Worm (Caenorhabditis elegans): ENCODE data around the gene Y67D2.5.
A peak's percentile ranks its signal among the peaks of the same experiment; 100 is the strongest.

The Y67D2.5 gene

DNA sequence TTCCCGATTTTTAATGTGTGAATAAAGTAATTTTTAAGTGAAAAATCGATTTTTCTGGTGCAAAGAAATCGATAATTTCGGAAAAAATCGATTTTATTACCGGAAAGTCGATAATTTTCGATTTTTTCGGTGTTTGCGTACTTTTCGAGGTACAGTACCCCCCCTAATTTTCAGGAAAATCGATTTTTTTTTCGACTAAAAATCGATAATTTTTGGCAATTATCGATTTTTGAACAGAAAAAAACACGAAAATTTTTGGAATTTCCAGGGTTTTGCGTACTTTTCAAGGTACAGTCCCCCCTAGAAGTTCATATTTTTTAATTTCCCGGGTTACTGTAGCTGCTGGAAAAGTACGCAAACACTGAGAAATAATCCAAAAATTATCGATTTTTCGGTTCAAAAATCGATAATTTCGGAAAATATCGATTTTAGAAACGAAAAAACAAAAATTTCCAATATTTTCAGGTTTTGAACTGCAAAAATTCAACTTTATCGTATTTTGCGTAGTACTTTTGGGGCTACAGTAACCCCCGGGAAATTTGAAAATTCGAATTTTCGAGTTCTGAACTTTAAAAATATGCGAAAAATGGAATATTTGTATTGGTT is 3.5 kb upstream of the Y67D2.5 start:
- TF ChIP-seq cnd-1 (tag; optimal IDR thresholded peaks at IDR 0.05) (no peak), mls-2 (tag; optimal IDR thresholded peaks at IDR 0.05) (no peak), blmp-1 (tag; optimal IDR thresholded peaks at IDR 0.05) (no peak), elt-1 (tag; optimal IDR thresholded peaks at IDR 0.05; ENCODE audit: borderline replicate concordance, insufficient read depth) (no peak), zip-8 (tag; optimal IDR thresholded peaks at IDR 0.05) (no peak), sem-2 (GFP tag; optimal IDR thresholded peaks at IDR 0.05) (no peak), mab-5 (tag; optimal IDR thresholded peaks at IDR 0.05) (no peak), ceh-83 (GFP tag; optimal IDR thresholded peaks at IDR 0.05) (no peak), ceh-43 (GFP tag; optimal IDR thresholded peaks at IDR 0.05) (no peak)

DNA sequence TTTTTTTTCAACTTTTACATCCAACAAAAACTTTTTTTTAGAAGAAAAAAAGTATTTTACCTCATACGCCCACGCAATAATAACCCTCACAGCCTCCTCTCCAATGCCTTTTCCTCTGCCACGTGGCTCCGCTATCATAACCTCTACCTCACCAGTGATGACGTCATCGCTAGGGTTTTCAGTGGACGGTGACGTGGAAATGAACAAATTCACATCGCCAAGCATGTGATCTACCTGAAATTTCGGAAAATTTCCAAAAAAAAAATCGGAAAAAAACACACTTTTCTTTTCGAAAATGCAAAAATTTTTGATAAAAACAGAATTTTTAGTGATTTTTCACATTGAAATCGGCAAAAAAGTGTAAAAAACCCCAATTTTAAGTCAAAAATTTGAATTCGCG is 678 bp downstream of the Y67D2.5 start:
- peak; percentile 74 for TF ChIP-seq zip-8 (tag; optimal IDR thresholded peaks at IDR 0.05)
- no peak for TF ChIP-seq drap-1 (GFP tag; optimal IDR thresholded peaks at IDR 0.05)

DNA sequence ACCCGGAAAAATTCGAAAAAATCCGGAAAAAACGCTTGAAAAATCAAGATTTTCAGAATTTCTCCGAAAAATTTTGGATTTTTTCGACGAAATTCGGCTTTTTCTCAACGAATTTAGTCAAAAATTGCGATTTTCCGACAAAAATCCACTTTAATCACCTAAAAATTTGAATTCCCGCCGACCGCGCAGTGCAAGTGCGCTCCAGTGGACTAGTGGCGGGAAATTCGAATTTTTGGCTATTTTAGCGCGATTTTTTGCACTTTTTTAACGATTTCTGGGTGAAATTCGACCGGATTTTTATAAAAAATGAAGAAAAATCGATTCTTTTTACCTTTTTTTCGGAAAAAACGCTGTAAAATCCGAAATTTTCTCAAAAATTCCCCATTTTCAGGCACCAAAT is 5.6 kb downstream of the Y67D2.5 start:
- TF ChIP-seq ham-2 (GFP tag; optimal IDR thresholded peaks at IDR 0.05) (no peak), elt-1 (tag; optimal IDR thresholded peaks at IDR 0.05; ENCODE audit: borderline replicate concordance, insufficient read depth) (no peak), zip-8 (tag; optimal IDR thresholded peaks at IDR 0.05) (no peak)

DNA sequence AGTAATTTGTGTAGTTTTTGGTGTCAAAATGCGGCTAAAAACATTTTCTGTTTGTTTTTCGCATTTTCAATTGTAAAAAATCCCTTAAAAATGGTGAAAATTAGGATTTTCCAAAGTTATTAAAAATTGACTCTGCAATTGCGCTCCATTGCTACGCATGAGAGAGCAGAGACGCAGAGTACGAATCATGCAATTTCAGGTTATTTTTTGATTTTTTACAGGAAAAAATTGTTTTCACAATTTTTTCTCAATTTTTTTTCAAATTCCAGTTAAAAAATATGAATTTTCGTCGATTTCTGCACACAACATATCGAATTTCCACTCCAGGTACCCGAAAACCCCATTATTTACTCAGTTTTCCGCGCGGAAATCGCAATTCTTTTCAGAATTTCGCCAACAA is 6.4 kb downstream of the Y67D2.5 start, which contains the start of gene mtg-1:
Gene mtg-1, plus strand, starts transcription at position 160 of the 400 bp plus-strand sequence.
- no peak for TF ChIP-seq nhr-76 (tag; optimal IDR thresholded peaks at IDR 0.05)
- no peak for TF ChIP-seq nhr-28 (tag; optimal IDR thresholded peaks at IDR 0.05)
- TF ChIP-seq bed-3 (GFP tag; optimal IDR thresholded peaks at IDR 0.05) = no peak
- no peak for TF ChIP-seq unc-62 (GFP tag; optimal IDR thresholded peaks at IDR 0.05)
- TF ChIP-seq ceh-43 (GFP tag; optimal IDR thresholded peaks at IDR 0.05) = no peak
- TF ChIP-seq lsy-2 (tag; optimal IDR thresholded peaks at IDR 0.05) = peak; percentile 7
- no peak for TF ChIP-seq cnd-1 (tag; optimal IDR thresholded peaks at IDR 0.05)
- no peak for TF ChIP-seq M03D4.4 (tag; optimal IDR thresholded peaks at IDR 0.05)
- no peak for TF ChIP-seq lin-13 (tag; optimal IDR thresholded peaks at IDR 0.05)

DNA sequence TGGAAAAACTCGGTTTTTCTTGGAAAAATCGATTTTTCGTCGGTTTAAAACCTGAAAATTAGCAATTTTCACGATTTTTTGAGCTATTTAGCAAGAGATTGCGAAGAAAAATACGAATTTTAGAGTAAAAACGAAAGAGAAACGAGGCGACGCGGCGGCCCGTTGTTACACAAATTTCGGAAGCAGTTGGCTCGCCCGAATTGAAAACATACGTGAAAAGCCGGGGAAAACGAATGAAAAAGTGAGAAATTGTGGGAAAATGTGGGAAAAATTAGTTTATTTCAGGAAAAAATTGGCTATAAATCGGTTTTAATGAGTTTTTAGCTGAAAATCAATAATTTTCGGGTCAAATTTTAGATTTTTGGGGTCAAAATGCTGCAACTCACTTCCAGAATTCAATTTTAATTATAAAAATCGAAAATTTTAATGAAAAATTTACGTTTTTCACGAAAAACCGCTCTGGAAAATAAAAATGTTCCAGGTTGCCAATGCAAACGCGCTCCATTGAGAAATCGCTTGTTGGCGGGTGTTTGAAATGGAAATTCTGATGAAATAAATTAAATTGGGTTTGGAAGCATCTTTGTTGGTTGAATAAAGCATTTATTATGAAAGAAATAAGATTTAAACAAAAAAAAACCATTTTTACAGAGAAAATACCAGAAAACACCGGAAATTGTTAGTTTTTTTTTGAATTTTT is 7.1 kb downstream of the Y67D2.5 start, which contains the start of gene snf-6:
Gene snf-6, minus strand, starts transcription at position 51 of the 697 bp plus-strand sequence.
- TF ChIP-seq tbx-8 (GFP tag; optimal IDR thresholded peaks at IDR 0.05) = no peak
- no peak for TF ChIP-seq blmp-1 (tag; optimal IDR thresholded peaks at IDR 0.05)
- no peak for TF ChIP-seq snpc-4 (tag; optimal IDR thresholded peaks at IDR 0.05)
- TF ChIP-seq bed-3 (GFP tag; optimal IDR thresholded peaks at IDR 0.05) = no peak
- no peak for TF ChIP-seq drap-1 (GFP tag; optimal IDR thresholded peaks at IDR 0.05)
- TF ChIP-seq ceh-83 (GFP tag; optimal IDR thresholded peaks at IDR 0.05) = no peak
- TF ChIP-seq ham-2 (GFP tag; optimal IDR thresholded peaks at IDR 0.05) = no peak
- no peak for TF ChIP-seq mab-5 (tag; optimal IDR thresholded peaks at IDR 0.05)
- TF ChIP-seq zip-8 (tag; optimal IDR thresholded peaks at IDR 0.05) = no peak
- TF ChIP-seq elt-1 (tag; optimal IDR thresholded peaks at IDR 0.05; ENCODE audit: borderline replicate concordance, insufficient read depth) = no peak
- TF ChIP-seq elt-3 (tag; optimal IDR thresholded peaks at IDR 0.05) = no peak
- no peak for TF ChIP-seq ceh-39 (tag; optimal IDR thresholded peaks at IDR 0.05)
- no peak for TF ChIP-seq lin-32 (GFP tag; optimal IDR thresholded peaks at IDR 0.05)
- TF ChIP-seq nhr-2 (tag; optimal IDR thresholded peaks at IDR 0.05) = no peak
- no peak for TF ChIP-seq nhr-12 (tag; optimal IDR thresholded peaks at IDR 0.05)
- no peak for TF ChIP-seq ceh-43 (GFP tag; optimal IDR thresholded peaks at IDR 0.05)
- peak; percentile 24 for TF ChIP-seq ces-1 (GFP tag; optimal IDR thresholded peaks at IDR 0.05)
- TF ChIP-seq nhr-28 (tag; optimal IDR thresholded peaks at IDR 0.05) = no peak
- TF ChIP-seq hlh-1 (tag; optimal IDR thresholded peaks at IDR 0.05) = no peak
- no peak for TF ChIP-seq M03D4.4 (tag; optimal IDR thresholded peaks at IDR 0.05)
- TF ChIP-seq unc-62 (GFP tag; optimal IDR thresholded peaks at IDR 0.05) = no peak
- no peak for TF ChIP-seq nhr-76 (tag; optimal IDR thresholded peaks at IDR 0.05)
- TF ChIP-seq nhr-237 (tag; optimal IDR thresholded peaks at IDR 0.05) = no peak
- peak; percentile 45 for TF ChIP-seq lsy-2 (tag; optimal IDR thresholded peaks at IDR 0.05)
- TF ChIP-seq unc-39 (tag; optimal IDR thresholded peaks at IDR 0.05) = no peak
- TF ChIP-seq mep-1 (tag; optimal IDR thresholded peaks at IDR 0.05) = peak; percentile 46
- TF ChIP-seq flh-1 (GFP tag; optimal IDR thresholded peaks at IDR 0.05) = no peak
- peak; percentile 19 for TF ChIP-seq unc-120 (tag; optimal IDR thresholded peaks at IDR 0.05; ENCODE audit: poor library complexity, severe bottlenecking)
- TF ChIP-seq lin-13 (tag; optimal IDR thresholded peaks at IDR 0.05) = peak; percentile 25

Measured in whole organism, mixed stage, embryonic.